Worm (Caenorhabditis elegans) whole organism, L2 larva: ENCODE data around the gene K10D2.8.

Source experiments
- lin-13 ChIP-seq: fragments of 150-350 bp; optimal IDR thresholded peaks from 2 replicates; lab custom pipeline; 2014; ENCODE audit warnings: missing biosample characterization, missing genetic modification reagents, missing genetic modification characterization
- unc-62 ChIP-seq: fragments of 150-350 bp; optimal IDR thresholded peaks from 2 replicates; lab custom pipeline; 2014; ENCODE audit warnings: missing biosample characterization, missing genetic modification reagents, missing genetic modification characterization

- TF ChIP-seq unc-62 (GFP tag; lab: Kevin White, UChicago) (no peak), lin-13 (GFP tag; lab: Kevin White, UChicago) (no peak)
These were observed 30.2 kb downstream of the K10D2.8 start, which contains the start of gene ZC155.2 for ce11 chrIII:5218687-5219086.
